Fruit fly (Drosophila melanogaster): Measurements from ENCODE around the gene CG11722.

- TF ChIP-seq CG33017 (tag; optimal IDR thresholded peaks at IDR 0.05) (peak; percentile 70), Crg-1 (GFP tag; optimal IDR thresholded peaks at IDR 0.05) (peak; percentile 34), pad (GFP tag; optimal IDR thresholded peaks at IDR 0.05) (peak; percentile 22), kay (GFP tag; ENCODE audit: borderline replicate concordance) (no peak), toe (GFP tag; optimal IDR thresholded peaks at IDR 0.05) (no peak)
Observed at dm6 chr3R:10054278-10054975, 9.1 kb upstream of the CG11722 start.
